Fruit fly (Drosophila melanogaster): ENCODE measurements around the gene ph-p.

DNA sequence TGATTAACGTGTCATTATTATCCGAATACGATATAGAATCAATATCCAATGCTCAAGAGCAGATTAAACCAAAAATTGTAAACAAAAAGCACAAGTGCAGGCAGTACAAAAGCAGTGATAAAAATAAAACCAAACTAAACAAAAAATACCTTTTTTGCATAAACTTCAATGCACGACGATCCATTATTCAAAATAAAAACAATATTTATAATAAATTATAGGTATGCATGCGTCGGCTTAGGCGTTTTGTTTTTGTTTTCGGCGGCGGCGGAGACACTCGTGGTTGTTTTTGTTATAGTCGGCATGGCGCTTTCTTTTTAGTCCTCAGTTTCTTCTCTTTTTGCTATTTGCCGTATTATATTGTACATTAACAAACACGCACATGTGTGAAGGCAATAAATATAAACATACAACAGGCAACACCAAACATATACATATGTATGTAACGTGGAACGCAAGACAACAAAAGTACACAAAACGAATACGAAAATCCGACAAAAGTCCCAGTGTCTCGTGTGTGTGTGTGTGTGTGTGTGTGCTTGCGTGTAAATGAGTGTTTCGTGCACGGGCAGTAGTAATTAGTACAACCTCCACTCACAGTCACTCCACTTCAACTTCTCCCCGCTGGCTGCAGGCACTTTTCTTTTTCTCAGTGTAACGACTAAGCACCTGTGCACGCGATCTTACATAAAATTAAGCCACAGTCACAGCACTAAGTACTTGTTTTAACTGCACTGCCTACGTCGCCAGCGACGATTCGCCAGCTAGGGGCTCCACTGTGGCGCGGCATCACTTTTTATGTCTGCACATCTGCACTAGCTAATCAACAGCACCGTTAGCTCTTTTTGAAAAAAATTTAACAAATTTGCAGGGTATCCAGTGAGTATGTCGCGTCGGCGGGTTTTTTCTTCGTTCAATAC, 2.0 kb downstream of the ph-p start:
- no peak for TF ChIP-seq Pif1B (GFP tag; optimal IDR thresholded peaks at IDR 0.05)
- TF ChIP-seq CG34367 (tag; optimal IDR thresholded peaks at IDR 0.05): no peak
- peak; percentile 56 for TF ChIP-seq fd96Ca (GFP tag; IDR thresholded peaks at IDR 0.05)
- TF ChIP-seq CG14655 (GFP tag; optimal IDR thresholded peaks at IDR 0.05): no peak
- peak; percentile 22 for TF ChIP-seq D1 (tag; optimal IDR thresholded peaks at IDR 0.05)
- no peak for TF ChIP-seq gl (tag; optimal IDR thresholded peaks at IDR 0.05)
- no peak for TF ChIP-seq Pif1A (GFP tag; optimal IDR thresholded peaks at IDR 0.05)

Data from whole organism, pupa.